Worm (Caenorhabditis elegans) whole organism, midembryonic: Measurements from ENCODE around the gene C09B7.2.

Experiments
- T22C8.4 ChIP-seq: fragments of 200-800 bp; sonication (Bioruptor generic); IDR thresholded peaks from 2 replicates; pipeline ENCODE4 v1.3.6; 2022; ENCODE audit warnings: missing genetic modification characterization, missing compliant biosample characterization
- ref-1 ChIP-seq: fragments of 200-800 bp; sonication (Bioruptor generic); conservative IDR thresholded peaks from 2 replicates; pipeline ENCODE4 v1.3.6; 2022; ENCODE audit warnings: missing genetic modification reagents, missing genetic modification characterization, missing compliant biosample characterization
- tab-1 ChIP-seq: fragments of 200-800 bp; sonication (Bioruptor generic); IDR thresholded peaks from 2 replicates; pipeline ENCODE4 v1.3.6; 2022; ENCODE audit warnings: missing genetic modification characterization, missing compliant biosample characterization
- ztf-29 ChIP-seq: fragments of 200-800 bp; sonication (Bioruptor generic); IDR thresholded peaks from 2 replicates; pipeline ENCODE4 v1.3.6; 2022; ENCODE audit warnings: missing genetic modification reagents, missing genetic modification characterization, missing compliant biosample characterization

DNA sequence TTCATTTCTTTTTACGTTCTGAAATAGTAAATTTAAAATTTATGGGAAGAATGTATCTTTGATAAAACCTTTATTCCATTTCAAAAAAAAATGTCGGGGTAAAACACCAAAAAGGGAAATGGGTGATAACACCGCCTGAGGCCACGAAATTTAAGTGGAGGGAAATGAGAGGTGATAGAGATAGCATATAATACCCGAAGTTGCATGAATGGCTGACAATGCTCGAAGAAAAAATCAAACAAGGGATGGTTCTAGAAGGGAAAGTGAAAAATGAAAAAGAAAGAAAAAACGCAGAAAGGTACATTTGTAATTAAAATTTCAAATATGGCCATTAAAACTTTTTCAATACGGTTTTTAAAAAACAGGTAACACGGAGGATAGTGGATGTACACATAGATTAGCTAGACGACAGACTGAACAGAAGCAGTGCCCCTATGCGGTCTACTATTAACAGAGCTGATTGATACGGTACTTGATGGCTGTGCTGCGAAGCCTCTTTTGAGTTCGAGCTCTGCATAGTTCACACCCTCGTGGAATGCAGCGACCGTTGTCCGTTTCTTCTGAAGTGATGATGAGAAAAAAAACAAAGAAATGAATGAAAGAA lies 30.4 kb downstream of the C09B7.2 start:
- TF ChIP-seq T22C8.4 (GFP tag; lab: Robert Waterston, UW) (no peak), ztf-29 (GFP tag; lab: Robert Waterston, UW) (no peak), ref-1 (GFP tag; lab: Robert Waterston, UW) (no peak), tab-1 (no peak)
